Worm (Caenorhabditis elegans): ENCODE results near the gene C36A4.4.
A peak's percentile ranks its signal among the peaks of the same experiment; 100 is the strongest.

- TF ChIP-seq cog-1 (tag; optimal IDR thresholded peaks at IDR 0.05) (no peak), T22C8.4 (GFP tag; IDR thresholded peaks at IDR 0.05) (no peak), flt-1 (GFP tag; IDR thresholded peaks at IDR 0.05) (peak; percentile 48)
Measured at ce11 chrIII:3869292-3869781, 25.9 kb upstream of the C36A4.4 start.
